Fruit fly (Drosophila melanogaster): ENCODE data around the gene CG11977.

CG11977 gene

dm6 chr3R:8954515-8955358 is 42.8 kb upstream of the CG11977 start (continued):
- no peak for TF ChIP-seq schlank (tag; optimal IDR thresholded peaks at IDR 0.05)
- TF ChIP-seq CG17186 (GFP tag; optimal IDR thresholded peaks at IDR 0.05), result no peak
- no peak for TF ChIP-seq yki (optimal IDR thresholded peaks at IDR 0.05)

- TF ChIP-seq CG1233 (GFP tag; optimal IDR thresholded peaks at IDR 0.05), result no peak
- TF ChIP-seq CG13123 (GFP tag; optimal IDR thresholded peaks at IDR 0.05), result no peak
- TF ChIP-seq sim (GFP tag; IDR thresholded peaks at IDR 0.05), result no peak
- TF ChIP-seq CG10565 (GFP tag; optimal IDR thresholded peaks at IDR 0.05), result no peak
- no peak for TF ChIP-seq sens-2 (GFP tag; IDR thresholded peaks at IDR 0.05)
- TF ChIP-seq maf-S (GFP tag; optimal IDR thresholded peaks at IDR 0.05), result no peak
- no peak for TF ChIP-seq CG2129 (GFP tag; IDR thresholded peaks at IDR 0.05; ENCODE audit: partially characterized antibody)
- TF ChIP-seq psq (GFP tag; optimal IDR thresholded peaks at IDR 0.05), result no peak
- TF ChIP-seq CG17568 (GFP tag; optimal IDR thresholded peaks at IDR 0.05), result no peak
- TF ChIP-seq peb (GFP tag; IDR thresholded peaks at IDR 0.05), result no peak
- TF ChIP-seq CG4424 (GFP tag; optimal IDR thresholded peaks at IDR 0.05), result no peak
- TF ChIP-seq mam (GFP tag; optimal IDR thresholded peaks at IDR 0.05), result no peak
- TF ChIP-seq CG10959 (GFP tag; IDR thresholded peaks at IDR 0.05), result no peak
- TF ChIP-seq CG8944 (GFP tag; optimal IDR thresholded peaks at IDR 0.05), result no peak
- TF ChIP-seq Mad (GFP tag; optimal IDR thresholded peaks at IDR 0.05), result no peak
- no peak for TF ChIP-seq Stat92E (GFP tag; optimal IDR thresholded peaks at IDR 0.05)
- no peak for TF ChIP-seq insv (GFP tag; optimal IDR thresholded peaks at IDR 0.05)
- TF ChIP-seq CG9876 (GFP tag; optimal IDR thresholded peaks at IDR 0.05), result no peak
- no peak for TF ChIP-seq gcm (GFP tag; optimal IDR thresholded peaks at IDR 0.05)
- TF ChIP-seq vvl (GFP tag; IDR thresholded peaks at IDR 0.05), result peak; percentile 11; the same call in 1 of the 2 replicates
- TF ChIP-seq rib (GFP tag; IDR thresholded peaks at IDR 0.05), result peak; percentile 55; the same call in 1 of the 2 replicates
- TF ChIP-seq CG12744 (GFP tag; optimal IDR thresholded peaks at IDR 0.05), result no peak
- TF ChIP-seq D19B (GFP tag; optimal IDR thresholded peaks at IDR 0.05), result no peak
- TF ChIP-seq slbo (GFP tag; IDR thresholded peaks at IDR 0.05), result no peak
- TF ChIP-seq tgo (GFP tag; IDR thresholded peaks at IDR 0.05), result no peak
- TF ChIP-seq CG12071 (GFP tag; optimal IDR thresholded peaks at IDR 0.05), result no peak
- no peak for TF ChIP-seq zfh2 (GFP tag; optimal IDR thresholded peaks at IDR 0.05)
- no peak for TF ChIP-seq Mes4 (GFP tag; optimal IDR thresholded peaks at IDR 0.05)
- no peak for TF ChIP-seq hth (optimal IDR thresholded peaks at IDR 0.05)
- TF ChIP-seq CG13894 (tag; optimal IDR thresholded peaks at IDR 0.05), result no peak
- no peak for TF ChIP-seq tll (GFP tag; optimal IDR thresholded peaks at IDR 0.05)
- TF ChIP-seq dati (GFP tag; IDR thresholded peaks at IDR 0.05), result no peak
- TF ChIP-seq prd (optimal IDR thresholded peaks at IDR 0.05), result no peak
- TF ChIP-seq prd (GFP tag; IDR thresholded peaks at IDR 0.05), result no peak
- TF ChIP-seq CG9727 (GFP tag; optimal IDR thresholded peaks at IDR 0.05), result no peak
- TF ChIP-seq CG42726 (GFP tag; IDR thresholded peaks at IDR 0.05; ENCODE audit: partially characterized antibody), result no peak
- no peak for TF ChIP-seq ato (GFP tag; IDR thresholded peaks at IDR 0.05; ENCODE audit: partially characterized antibody)
- TF ChIP-seq CG2712 (tag; optimal IDR thresholded peaks at IDR 0.05), result no peak
- no peak for TF ChIP-seq nerfin-2 (GFP tag; IDR thresholded peaks at IDR 0.05; ENCODE audit: partially characterized antibody)
- TF ChIP-seq Hand (GFP tag; optimal IDR thresholded peaks at IDR 0.05), result no peak
- TF ChIP-seq ftz-f1 (GFP tag; optimal IDR thresholded peaks at IDR 0.05), result no peak
- TF ChIP-seq chinmo (GFP tag; IDR thresholded peaks at IDR 0.05; ENCODE audit: partially characterized antibody), result peak; percentile 95; the same call in 3 of the 4 replicates
- no peak for TF ChIP-seq sqz (GFP tag; optimal IDR thresholded peaks at IDR 0.05)
- TF ChIP-seq Deaf1 (tag; optimal IDR thresholded peaks at IDR 0.05), result peak; percentile 96
- no peak for TF ChIP-seq TFAM (GFP tag; optimal IDR thresholded peaks at IDR 0.05)
Measured at dm6 chr3R:8955359-8955820, 42.1 kb upstream of the CG11977 start.
